Fruit fly (Drosophila melanogaster) whole organism, wandering third instar larva: ENCODE measurements around the gene CG31913.

Experiments used
- Abd-B ChIP-seq: fragments of >200 bp; optimal IDR thresholded peaks from 2 replicates; lab custom pipeline; 2017; ENCODE audit warnings: missing biosample characterization, missing genetic modification characterization
- CG32264 ChIP-seq: fragments of 200-800 bp; sonication (Bioruptor generic); optimal IDR thresholded peaks from 2 replicates; lab custom pipeline; 2016; ENCODE audit warnings: missing biosample characterization, missing genetic modification characterization
- CrebA ChIP-seq: fragments of 200-800 bp; sonication (Bioruptor generic); optimal IDR thresholded peaks from 2 replicates; lab custom pipeline; 2016; ENCODE audit warnings: missing biosample characterization, mild to moderate bottlenecking, missing genetic modification characterization, borderline replicate concordance
- Dfd ChIP-seq: fragments of >200 bp; optimal IDR thresholded peaks from 2 replicates; lab custom pipeline; 2017; ENCODE audit warnings: missing biosample characterization, missing genetic modification characterization
- Dif ChIP-seq: fragments of 200-275, 200-300 bp; sonication (Bioruptor generic); optimal IDR thresholded peaks from 2 replicates; lab custom pipeline; 2018; ENCODE audit warnings: missing biosample characterization, missing genetic modification characterization; ENCODE audit not compliant: partially characterized antibody
- GATAd ChIP-seq: sonication (Bioruptor generic); optimal IDR thresholded peaks from 2 replicates; lab custom pipeline; 2016; ENCODE audit warnings: missing biosample characterization, missing genetic modification characterization
- HLH106 ChIP-seq: fragments of 200-800 bp; optimal IDR thresholded peaks from 3 replicates; lab custom pipeline; 2019; ENCODE audit warnings: missing biosample characterization, mild to moderate bottlenecking, missing genetic modification characterization, moderate library complexity
- Hnf4 ChIP-seq: fragments of 200-800 bp; sonication (Bioruptor generic); optimal IDR thresholded peaks from 2 replicates; lab custom pipeline; 2016; ENCODE audit warnings: missing biosample characterization, mild to moderate bottlenecking, missing genetic modification characterization
- Hr78 ChIP-seq: fragments of >200 bp; optimal IDR thresholded peaks from 2 replicates; lab custom pipeline; 2017; ENCODE audit warnings: missing biosample characterization, missing genetic modification characterization
- Jra ChIP-seq: sonication (Bioruptor generic); optimal IDR thresholded peaks from 2 replicates; lab custom pipeline; 2016; ENCODE audit warnings: missing biosample characterization, missing genetic modification characterization
- Mio ChIP-seq: sonication (Bioruptor generic); optimal IDR thresholded peaks from 2 replicates; lab custom pipeline; 2016; ENCODE audit warnings: missing biosample characterization, missing genetic modification characterization
- Myc ChIP-seq: fragments of >200 bp; optimal IDR thresholded peaks from 2 replicates; lab custom pipeline; 2017
- N ChIP-seq: fragments of >200 bp; optimal IDR thresholded peaks from 2 replicates; lab custom pipeline; 2018; ENCODE audit warnings: missing biosample characterization, missing external identifiers, missing genetic modification characterization
- OdsH ChIP-seq: fragments of 200-800 bp; sonication (Bioruptor generic); optimal IDR thresholded peaks from 2 replicates; lab custom pipeline; 2016; ENCODE audit warnings: missing biosample characterization, mild to moderate bottlenecking, missing genetic modification characterization
- Rel ChIP-seq, 2 experiments: fragments of 200-800 bp; sonication (Bioruptor generic) in 1 of 2; optimal IDR thresholded peaks; 2 replicates in 1 of 2; 3 replicates in 1 of 2; lab custom pipeline; 2016 to 2019; ENCODE audit warnings: mild to moderate bottlenecking in 2 of 2, missing biosample characterization in 2 of 2, missing genetic modification characterization in 2 of 2, moderate library complexity in 1 of 2
- Sp1 ChIP-seq: fragments of 200-800 bp; sonication (Bioruptor generic); optimal IDR thresholded peaks from 3 replicates; lab custom pipeline; 2019; ENCODE audit warnings: missing biosample characterization, mild to moderate bottlenecking, missing genetic modification characterization, moderate library complexity
- Vsx2 ChIP-seq: fragments of 200-300, 225-300 bp; sonication (Bioruptor generic); optimal IDR thresholded peaks from 2 replicates; lab custom pipeline; 2018; ENCODE audit warnings: missing biosample characterization, missing genetic modification characterization; ENCODE audit not compliant: partially characterized antibody
- br ChIP-seq: fragments of 200-800 bp; sonication (Bioruptor generic); optimal IDR thresholded peaks from 2 replicates; lab custom pipeline; 2016; ENCODE audit warnings: missing biosample characterization, missing genetic modification characterization
- brk ChIP-seq: fragments of 200-800 bp; sonication (Bioruptor generic); optimal IDR thresholded peaks from 2 replicates; lab custom pipeline; 2016; ENCODE audit warnings: missing biosample characterization, mild to moderate bottlenecking, missing genetic modification characterization
- dl ChIP-seq, 2 experiments: fragments of 175-275, 200-275 bp in 1 of 2; fragments of 200-275 bp in 1 of 2; sonication (Bioruptor generic); optimal IDR thresholded peaks; lab custom pipeline; 2018; ENCODE audit warnings: mild to moderate bottlenecking in 2 of 2, missing biosample characterization in 2 of 2, missing genetic modification characterization in 2 of 2, moderate library complexity in 2 of 2; ENCODE audit not compliant: partially characterized antibody in 2 of 2, insufficient read depth in 1 of 2
- dmrt93B ChIP-seq: fragments of 200-800 bp; sonication (Bioruptor generic); optimal IDR thresholded peaks from 2 replicates; lab custom pipeline; 2018; ENCODE audit warnings: missing biosample characterization, mild to moderate bottlenecking, missing genetic modification characterization
- dsf ChIP-seq: sonication (Bioruptor generic); optimal IDR thresholded peaks from 2 replicates; lab custom pipeline; 2016; ENCODE audit warnings: missing biosample characterization, missing genetic modification characterization, borderline replicate concordance
- ey ChIP-seq: fragments of 200-800 bp; sonication (Bioruptor generic); optimal IDR thresholded peaks from 2 replicates; lab custom pipeline; 2016; ENCODE audit warnings: missing biosample characterization, missing genetic modification characterization
- fru ChIP-seq: fragments of 200-800 bp; sonication (Bioruptor generic); optimal IDR thresholded peaks from 3 replicates; lab custom pipeline; 2016; ENCODE audit warnings: missing biosample characterization, mild to moderate bottlenecking, missing genetic modification characterization
- h ChIP-seq: fragments of 200-800 bp; sonication (Bioruptor generic); optimal IDR thresholded peaks from 3 replicates; lab custom pipeline; 2016; ENCODE audit warnings: missing biosample characterization, mild to moderate bottlenecking, missing genetic modification characterization
- jim ChIP-seq: fragments of 175-275, 200-325 bp; sonication (Bioruptor generic); optimal IDR thresholded peaks from 2 replicates; lab custom pipeline; 2016; ENCODE audit warnings: missing biosample characterization, mild to moderate bottlenecking, missing genetic modification characterization
- lola ChIP-seq: fragments of >200 bp; optimal IDR thresholded peaks from 2 replicates; lab custom pipeline; 2017; ENCODE audit warnings: missing biosample characterization, missing genetic modification characterization
- pan ChIP-seq: fragments of >200 bp; optimal IDR thresholded peaks from 2 replicates; lab custom pipeline; 2017
- psq ChIP-seq: fragments of 200-800 bp; sonication (Bioruptor generic); optimal IDR thresholded peaks from 3 replicates; lab custom pipeline; 2017; ENCODE audit warnings: missing biosample characterization, mild to moderate bottlenecking, missing genetic modification characterization, moderate library complexity
- rgr ChIP-seq: fragments of 200-800 bp; sonication (Bioruptor generic); optimal IDR thresholded peaks from 3 replicates; lab custom pipeline; 2016; ENCODE audit warnings: missing biosample characterization, mild to moderate bottlenecking, missing genetic modification characterization
- sage ChIP-seq: fragments of 200-800 bp; sonication (Bioruptor generic); optimal IDR thresholded peaks from 2 replicates; lab custom pipeline; 2016; ENCODE audit warnings: missing biosample characterization, mild to moderate bottlenecking, missing genetic modification characterization
- sv ChIP-seq: fragments of 200-800 bp; sonication (Bioruptor generic); optimal IDR thresholded peaks from 3 replicates; lab custom pipeline; 2016; ENCODE audit warnings: missing biosample characterization, missing genetic modification characterization
- tai ChIP-seq: sonication (Bioruptor generic); optimal IDR thresholded peaks from 2 replicates; lab custom pipeline; 2016; ENCODE audit warnings: missing biosample characterization, missing genetic modification characterization
- usp ChIP-seq: fragments of >200 bp; optimal IDR thresholded peaks from 2 replicates; lab custom pipeline; 2017; ENCODE audit warnings: missing biosample characterization, missing genetic modification characterization
- woc ChIP-seq: sonication (Bioruptor generic); optimal IDR thresholded peaks from 2 replicates; lab custom pipeline; 2016; ENCODE audit warnings: missing biosample characterization, mild to moderate bottlenecking, missing genetic modification characterization

Gene CG31913

DNA sequence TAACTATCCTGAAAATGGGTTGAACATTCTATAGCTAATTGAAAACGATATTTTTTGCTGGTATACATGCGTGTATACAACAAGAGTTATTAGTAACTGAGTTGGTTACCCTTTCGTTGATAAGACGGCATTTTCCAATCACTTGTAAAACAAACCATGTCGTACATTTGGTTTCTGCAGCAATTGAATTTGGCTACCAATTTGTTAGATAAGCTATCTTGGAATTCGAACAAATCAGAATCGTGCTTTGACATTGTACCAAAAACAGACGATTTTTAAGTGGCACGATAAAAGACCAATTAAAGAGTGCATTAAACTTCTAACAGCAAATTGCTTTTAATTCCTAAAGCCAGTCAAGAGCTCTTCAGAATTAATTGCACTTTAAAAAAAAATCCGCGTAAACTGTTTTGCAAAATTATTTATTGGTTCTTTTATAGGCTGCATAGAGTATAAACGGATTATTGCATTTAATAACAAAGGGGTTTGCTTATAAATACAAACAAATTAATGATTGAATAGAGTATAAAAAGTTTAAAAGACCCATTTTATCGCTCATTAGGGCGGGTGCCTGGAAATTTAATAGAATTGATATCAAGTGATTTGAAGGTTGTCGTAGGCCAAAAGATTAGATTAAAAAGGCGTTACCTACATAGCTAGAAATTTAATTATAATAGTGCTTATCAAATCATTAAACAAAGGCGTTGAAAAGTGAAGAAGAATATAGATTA, 7.1 kb downstream of the CG31913 start:
- TF ChIP-seq Dif (GFP tag; lab: Kevin White, UChicago), result no peak
- TF ChIP-seq fru, result peak; percentile 18
- TF ChIP-seq CG32264, result no peak
- TF ChIP-seq woc (GFP tag; lab: Kevin White, UChicago), result no peak
- TF ChIP-seq Myc (lab: Kevin White, UChicago), result no peak
- TF ChIP-seq h (GFP tag; lab: Kevin White, UChicago), result peak; percentile 44

DNA sequence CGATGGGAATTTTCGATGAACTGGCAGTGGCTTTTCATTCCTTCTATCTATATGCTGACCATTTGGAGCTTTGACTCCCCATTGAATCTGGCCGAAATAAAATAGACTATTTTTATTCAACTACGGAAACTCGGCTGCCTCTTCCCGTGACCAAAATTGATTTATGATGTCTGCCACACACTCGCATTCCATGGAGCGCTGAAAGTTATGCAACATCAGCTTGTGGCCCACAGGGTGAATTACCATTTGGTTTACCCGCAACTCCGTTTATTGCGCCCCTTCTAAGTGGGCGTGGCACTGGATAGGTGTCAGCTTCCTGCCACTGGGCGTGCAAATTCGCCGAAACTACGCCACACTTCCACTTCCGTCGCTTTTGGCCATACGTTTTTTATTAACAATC, 9.3 kb downstream of the CG31913 start:
- no peak for TF ChIP-seq pan (lab: Kevin White, UChicago)
- no peak for TF ChIP-seq OdsH
- TF ChIP-seq dsf, result no peak
- TF ChIP-seq CG32264, result no peak
- TF ChIP-seq Vsx2 (GFP tag; lab: Kevin White, UChicago), result no peak
- no peak for TF ChIP-seq Hnf4 (GFP tag; lab: Kevin White, UChicago)
- TF ChIP-seq Hr78 (GFP tag; lab: Kevin White, UChicago), result no peak
- no peak for TF ChIP-seq dmrt93B
- no peak for TF ChIP-seq lola (GFP tag; lab: Kevin White, UChicago)
- TF ChIP-seq Mio (GFP tag; lab: Kevin White, UChicago), result no peak
- no peak for TF ChIP-seq HLH106
- TF ChIP-seq tai (GFP tag; lab: Kevin White, UChicago), result no peak
- no peak for TF ChIP-seq GATAd (GFP tag; lab: Kevin White, UChicago)
- no peak for TF ChIP-seq jim (GFP tag; lab: Kevin White, UChicago)
- TF ChIP-seq woc (GFP tag; lab: Kevin White, UChicago), result no peak
- no peak for TF ChIP-seq N (GFP tag; lab: Kevin White, UChicago)
- TF ChIP-seq sv, result no peak
- no peak for TF ChIP-seq Rel (GFP tag; optimal IDR thresholded peaks at IDR 0.05; lab: Kevin White, UChicago)
- TF ChIP-seq Rel (tag; optimal IDR thresholded peaks at IDR 0.05; lab: Kevin White, UChicago), result no peak
- no peak for TF ChIP-seq ey
- no peak for TF ChIP-seq brk (GFP tag; lab: Kevin White, UChicago)

DNA sequence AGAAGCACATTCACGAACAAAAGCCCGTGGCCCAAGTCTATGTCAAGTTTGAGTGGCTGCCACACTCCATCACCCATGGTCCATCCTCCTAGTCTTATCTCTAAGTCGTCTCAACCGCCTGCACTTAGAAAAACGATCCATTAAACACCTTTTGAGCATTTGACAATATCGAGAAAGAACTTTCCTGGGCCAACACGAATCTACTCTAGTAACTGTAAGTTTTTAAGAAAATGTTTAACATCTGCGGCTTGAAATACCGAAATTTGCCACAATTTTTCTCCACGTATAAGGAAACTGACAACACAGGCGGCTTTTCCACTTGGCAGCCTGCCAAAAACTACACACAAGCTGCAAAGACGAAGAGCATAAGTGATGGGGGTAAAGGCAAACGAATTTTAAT, 11.4 kb downstream of the CG31913 start:
- no peak for TF ChIP-seq N (GFP tag; lab: Kevin White, UChicago)
- TF ChIP-seq brk (GFP tag; lab: Kevin White, UChicago), result no peak
- no peak for TF ChIP-seq br (GFP tag; lab: Kevin White, UChicago)
- TF ChIP-seq Sp1 (GFP tag; lab: Kevin White, UChicago), result no peak
- no peak for TF ChIP-seq Abd-B
- no peak for TF ChIP-seq lola (GFP tag; lab: Kevin White, UChicago)
- no peak for TF ChIP-seq dmrt93B
- TF ChIP-seq pan (lab: Kevin White, UChicago), result no peak
- TF ChIP-seq h (GFP tag; lab: Kevin White, UChicago), result no peak
- no peak for TF ChIP-seq HLH106
- no peak for TF ChIP-seq Myc (lab: Kevin White, UChicago)
- TF ChIP-seq sage (GFP tag; lab: Kevin White, UChicago), result no peak
- no peak for TF ChIP-seq Mio (GFP tag; lab: Kevin White, UChicago)
- no peak for TF ChIP-seq fru
- no peak for TF ChIP-seq jim (GFP tag; lab: Kevin White, UChicago)

DNA sequence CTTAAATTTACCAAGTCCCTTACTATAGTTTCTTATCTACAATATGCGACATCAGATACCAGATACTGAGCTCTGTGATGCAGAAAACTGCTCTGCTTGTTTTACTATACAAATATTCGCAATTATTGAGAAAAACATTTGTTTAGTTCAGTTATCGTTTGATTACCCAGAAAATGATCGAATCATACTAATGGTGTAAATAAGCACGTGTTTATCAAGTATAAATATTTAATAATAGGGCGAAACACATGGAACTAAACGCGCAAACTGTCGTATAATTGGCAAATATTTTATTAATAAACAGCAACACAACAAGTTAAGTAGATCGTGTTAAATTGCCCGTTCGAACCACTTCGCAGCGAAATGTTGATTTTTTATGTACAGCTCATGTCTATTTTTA, 14.1 kb downstream of the CG31913 start:
- TF ChIP-seq OdsH, result no peak
- no peak for TF ChIP-seq Myc (lab: Kevin White, UChicago)
- no peak for TF ChIP-seq lola (GFP tag; lab: Kevin White, UChicago)
- no peak for TF ChIP-seq Jra
- TF ChIP-seq sv, result peak; percentile 35
- TF ChIP-seq Abd-B, result no peak

DNA sequence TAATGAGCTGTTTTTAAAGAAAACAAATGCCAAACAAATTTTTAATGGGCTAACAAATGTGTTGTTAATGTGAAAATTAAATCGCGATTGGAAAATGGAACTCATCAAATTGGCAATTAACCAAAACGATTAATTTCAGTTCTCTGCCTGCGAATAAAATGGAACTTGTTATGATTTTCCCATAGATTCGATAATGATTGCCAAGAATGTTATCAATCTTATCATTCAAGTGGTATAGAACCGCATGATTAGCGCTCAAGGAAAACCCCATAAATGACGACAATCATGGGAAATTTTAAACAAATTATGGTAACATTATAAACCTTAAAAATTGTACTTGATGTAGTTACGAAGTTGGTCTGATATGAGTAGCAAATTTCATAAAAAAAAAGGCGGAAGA, 14.8 kb downstream of the CG31913 start:
- no peak for TF ChIP-seq dsf
- TF ChIP-seq usp (GFP tag; lab: Kevin White, UChicago), result no peak
- no peak for TF ChIP-seq ey
- no peak for TF ChIP-seq dl (GFP tag; optimal IDR thresholded peaks at IDR 0.05; lab: Kevin White, UChicago; ENCODE audit: insufficient read depth in 1 of 2, partially characterized antibody in 2 of 2)
- no peak for TF ChIP-seq Abd-B
- no peak for TF ChIP-seq jim (GFP tag; lab: Kevin White, UChicago)
- no peak for TF ChIP-seq Vsx2 (GFP tag; lab: Kevin White, UChicago)
- no peak for TF ChIP-seq rgr
- TF ChIP-seq Mio (GFP tag; lab: Kevin White, UChicago), result no peak
- no peak for TF ChIP-seq Hnf4 (GFP tag; lab: Kevin White, UChicago)
- no peak for TF ChIP-seq br (GFP tag; lab: Kevin White, UChicago)
- TF ChIP-seq CrebA, result no peak
- TF ChIP-seq brk (GFP tag; lab: Kevin White, UChicago), result no peak
- TF ChIP-seq Dfd (GFP tag; lab: Kevin White, UChicago), result no peak
- no peak for TF ChIP-seq sv
- TF ChIP-seq psq, result no peak
